Worm (Caenorhabditis elegans) whole organism, L2 larva: ENCODE measurements around the gene ZK512.10.

Experiments used
- R02D3.7 ChIP-seq: fragments of 150-350 bp; optimal IDR thresholded peaks from 2 replicates; lab custom pipeline; 2014; ENCODE audit warnings: missing biosample characterization, missing genetic modification characterization
- ZK546.5 ChIP-seq: sonication (generic microtip); optimal IDR thresholded peaks from 2 replicates; lab custom pipeline; 2017; ENCODE audit warnings: missing biosample characterization, missing genetic modification characterization
- alr-1 ChIP-seq: fragments of 150-350 bp; optimal IDR thresholded peaks from 2 replicates; lab custom pipeline; 2014; ENCODE audit warnings: missing biosample characterization, missing genetic modification characterization
- aly-2 ChIP-seq: fragments of 150-350 bp; optimal IDR thresholded peaks from 2 replicates; lab custom pipeline; 2014; ENCODE audit warnings: missing biosample characterization, missing genetic modification characterization
- egl-27 ChIP-seq: sonication (generic microtip); optimal IDR thresholded peaks from 3 replicates; lab custom pipeline; 2017; ENCODE audit warnings: missing biosample characterization, missing genetic modification reagents, missing genetic modification characterization
- lin-13 ChIP-seq: fragments of 150-350 bp; optimal IDR thresholded peaks from 2 replicates; lab custom pipeline; 2014; ENCODE audit warnings: missing biosample characterization, missing genetic modification reagents, missing genetic modification characterization
- lin-39 ChIP-seq: fragments of 150-350 bp; optimal IDR thresholded peaks from 2 replicates; lab custom pipeline; 2014; ENCODE audit warnings: missing biosample characterization, missing genetic modification reagents, missing genetic modification characterization

ce11 chrIII:9091392-9092291 lies 39.0 kb upstream of the ZK512.10 start, which contains the start of gene glp-1:
- TF ChIP-seq lin-39 (tag; lab: Kevin White, UChicago): no peak
- TF ChIP-seq alr-1 (tag; lab: Kevin White, UChicago): no peak
- no peak for TF ChIP-seq egl-27 (tag; lab: Kevin White, UChicago)
- TF ChIP-seq lin-13: no peak
- TF ChIP-seq aly-2: no peak
- no peak for TF ChIP-seq ZK546.5
- TF ChIP-seq R02D3.7 (tag; lab: Kevin White, UChicago): no peak
